Fruit fly (Drosophila melanogaster) whole organism, embryonic: ENCODE data around the gene smo.
A peak's percentile ranks its signal among the peaks of the same experiment; 100 is the strongest.

ENCODE experiments used
- Abd-B ChIP-seq: fragments of 200-800 bp; sonication (Bioruptor generic); optimal IDR thresholded peaks from 2 replicates; lab custom pipeline; 2018; ENCODE audit warnings: missing biosample characterization, mild to moderate bottlenecking, missing genetic modification characterization, moderate library complexity
- Blimp-1 ChIP-seq: fragments of 200-800 bp; sonication (Bioruptor generic); optimal IDR thresholded peaks from 3 replicates; lab custom pipeline; 2018; ENCODE audit warnings: missing biosample characterization, missing genetic modification characterization, mild to moderate bottlenecking, moderate library complexity, missing genetic modification reagents
- CG10431 ChIP-seq: fragments of 200-800 bp; sonication (Bioruptor generic); optimal IDR thresholded peaks from 3 replicates; lab custom pipeline; 2018; ENCODE audit warnings: missing biosample characterization, mild to moderate bottlenecking, missing genetic modification characterization
- CG10462 ChIP-seq: fragments of 200-800 bp; sonication (Bioruptor generic); optimal IDR thresholded peaks from 2 replicates; lab custom pipeline; 2016; ENCODE audit warnings: missing biosample characterization, missing genetic modification characterization
- CG11504 ChIP-seq: fragments of 200-800 bp; sonication (Bioruptor generic); optimal IDR thresholded peaks from 3 replicates; lab custom pipeline; 2019; ENCODE audit warnings: missing biosample characterization, mild to moderate bottlenecking, missing genetic modification characterization, moderate library complexity
- CG12299 ChIP-seq: fragments of 200-800 bp; sonication (Bioruptor generic); optimal IDR thresholded peaks from 2 replicates; lab custom pipeline; 2018; ENCODE audit warnings: missing biosample characterization, mild to moderate bottlenecking, missing genetic modification characterization
- CG12659 ChIP-seq: fragments of 200-800 bp; sonication (Bioruptor generic); optimal IDR thresholded peaks from 3 replicates; lab custom pipeline; 2017; ENCODE audit warnings: mild to moderate bottlenecking, missing biosample characterization, missing genetic modification reagents, missing genetic modification characterization
- CG15601 ChIP-seq: fragments of 200-800 bp; sonication (Bioruptor generic); optimal IDR thresholded peaks from 3 replicates; lab custom pipeline; 2019; ENCODE audit warnings: missing biosample characterization, mild to moderate bottlenecking, missing genetic modification characterization, moderate library complexity
- CG1647 ChIP-seq: fragments of 200-800 bp; sonication (Bioruptor generic); optimal IDR thresholded peaks from 3 replicates; lab custom pipeline; 2016; ENCODE audit warnings: missing biosample characterization, missing genetic modification characterization
- CG34224 ChIP-seq: fragments of 200-800 bp; sonication (Bioruptor generic); IDR thresholded peaks from 3 replicates; pipeline ENCODE4 v1.3.6; 2022; ENCODE audit warnings: missing biosample characterization, missing genetic modification characterization; ENCODE audit not compliant: partially characterized antibody
- CG3726 ChIP-seq: fragments of 200-800 bp; sonication (Bioruptor generic); IDR thresholded peaks from 3 replicates; pipeline ENCODE4, ENCODE4 v1.3.6; 2022; ENCODE audit warnings: missing biosample characterization, missing genetic modification characterization
- CG4617 ChIP-seq: fragments of 200-800 bp; sonication (Bioruptor generic); optimal IDR thresholded peaks from 3 replicates; lab custom pipeline; 2016; ENCODE audit warnings: missing biosample characterization, missing genetic modification characterization, borderline replicate concordance
- CG9932 ChIP-seq: fragments of 200-800 bp; sonication (Bioruptor generic); IDR thresholded peaks from 2 replicates; pipeline ENCODE4 v1.3.6; 2022; ENCODE audit warnings: missing biosample characterization, missing genetic modification characterization
- CTCF ChIP-seq: fragments of 200-800 bp; sonication (Bioruptor generic); optimal IDR thresholded peaks from 2 replicates; lab custom pipeline; 2017; ENCODE audit warnings: missing biosample characterization, mild to moderate bottlenecking, missing genetic modification characterization, moderate library complexity
- Doc2 ChIP-seq: fragments of 200-800 bp; sonication (Bioruptor generic); IDR thresholded peaks from 2 replicates; pipeline ENCODE4 v1.3.6; 2022; ENCODE audit warnings: missing biosample characterization, missing genetic modification characterization
- E2f2 ChIP-seq: fragments of 200-800 bp; sonication (Bioruptor generic); IDR thresholded peaks from 2 replicates; pipeline ENCODE4 v1.3.6; 2022; ENCODE audit warnings: missing biosample characterization, missing genetic modification characterization
- Ets65A ChIP-seq: fragments of 200-800 bp; sonication (Bioruptor generic); peaks from one replicate; lab custom pipeline; 2016; ENCODE audit warnings: missing biosample characterization, missing genetic modification characterization
- HLH4C ChIP-seq: fragments of 200-800 bp; sonication (Bioruptor generic); IDR thresholded peaks from 3 replicates; pipeline ENCODE4 v1.3.6; 2022; ENCODE audit warnings: missing biosample characterization, missing genetic modification characterization; ENCODE audit not compliant: partially characterized antibody
- Hr39 ChIP-seq: fragments of >200 bp; optimal IDR thresholded peaks from 2 replicates; lab custom pipeline; 2017
- Hsf ChIP-seq: fragments of 200-800 bp; sonication (Bioruptor generic); optimal IDR thresholded peaks from 3 replicates; lab custom pipeline; 2016; ENCODE audit warnings: missing biosample characterization, missing genetic modification characterization
- MESR4 ChIP-seq: fragments of 200-800 bp; sonication (Bioruptor generic); optimal IDR thresholded peaks from 2 replicates; lab custom pipeline; 2018; ENCODE audit warnings: missing biosample characterization, mild to moderate bottlenecking, missing genetic modification characterization, moderate library complexity
- Mad ChIP-seq: fragments of 200-800 bp; sonication (Bioruptor generic); optimal IDR thresholded peaks from 2 replicates; lab custom pipeline; 2016; ENCODE audit warnings: missing biosample characterization, missing genetic modification characterization
- Opbp ChIP-seq: fragments of 200-800 bp; sonication (Bioruptor generic); IDR thresholded peaks from 3 replicates; pipeline ENCODE4 v1.3.6; 2022; ENCODE audit warnings: missing biosample characterization, missing genetic modification characterization; ENCODE audit not compliant: partially characterized antibody
- Sry-β ChIP-seq: fragments of 200-800 bp; sonication (Bioruptor generic); optimal IDR thresholded peaks from 2 replicates; lab custom pipeline; 2018; ENCODE audit warnings: missing biosample characterization, mild to moderate bottlenecking, missing genetic modification characterization, moderate library complexity
- Xrp1 ChIP-seq: fragments of 200-800 bp; sonication (Bioruptor generic); IDR thresholded peaks from 2 replicates; pipeline ENCODE4 v1.3.6; 2022; ENCODE audit warnings: missing biosample characterization, missing genetic modification characterization
- ab ChIP-seq: fragments of 200-800 bp; sonication (Bioruptor generic); optimal IDR thresholded peaks from 2 replicates; lab custom pipeline; 2016; ENCODE audit warnings: missing biosample characterization, missing genetic modification characterization
- bab2 ChIP-seq: fragments of 200-800 bp; sonication (Bioruptor generic); optimal IDR thresholded peaks from 2 replicates; lab custom pipeline; 2016; ENCODE audit warnings: missing biosample characterization, missing genetic modification characterization
- bsh ChIP-seq, 2 experiments: fragments of 200-800 bp; sonication (Bioruptor generic); optimal IDR thresholded peaks; 2 replicates each; lab custom pipeline; 2017 to 2018; ENCODE audit warnings: mild to moderate bottlenecking in 2 of 2, missing biosample characterization in 2 of 2, missing genetic modification characterization in 2 of 2, moderate library complexity in 1 of 2
- cg ChIP-seq: fragments of 200-800 bp; sonication (Bioruptor generic); optimal IDR thresholded peaks from 3 replicates; lab custom pipeline; 2019; ENCODE audit warnings: missing biosample characterization, mild to moderate bottlenecking, missing genetic modification characterization, moderate library complexity
- chif ChIP-seq, 2 experiments: fragments of 200-800 bp; sonication (Bioruptor generic); optimal IDR thresholded peaks; 3 replicates each; lab custom pipeline; 2016; ENCODE audit warnings: missing biosample characterization in 2 of 2, missing genetic modification characterization in 2 of 2
- chn ChIP-seq: fragments of 200-800 bp; sonication (Bioruptor generic); optimal IDR thresholded peaks from 2 replicates; lab custom pipeline; 2016; ENCODE audit warnings: missing biosample characterization, missing genetic modification characterization
- dimm ChIP-seq: fragments of 200-800 bp; sonication (Bioruptor generic); IDR thresholded peaks from 2 replicates; pipeline ENCODE4 v1.3.6; 2022; ENCODE audit warnings: missing biosample characterization, missing genetic modification characterization
- ems ChIP-seq: fragments of 200-800 bp; sonication (Bioruptor generic); optimal IDR thresholded peaks from 3 replicates; lab custom pipeline; 2016; ENCODE audit warnings: missing biosample characterization, missing genetic modification characterization
- grn ChIP-seq: fragments of 200-800 bp; sonication (Bioruptor generic); optimal IDR thresholded peaks from 3 replicates; lab custom pipeline; 2017; ENCODE audit warnings: missing biosample characterization, missing genetic modification characterization
- gro ChIP-seq: fragments of 200-800 bp; sonication (Bioruptor generic); optimal IDR thresholded peaks from 2 replicates; lab custom pipeline; 2016; ENCODE audit warnings: missing biosample characterization, missing genetic modification characterization
- hb ChIP-seq: fragments of 200-800 bp; sonication (Bioruptor generic); IDR thresholded peaks from 3 replicates; pipeline ENCODE4 v1.3.6; 2022; ENCODE audit warnings: missing biosample characterization, missing genetic modification characterization; ENCODE audit not compliant: partially characterized antibody
- hkb ChIP-seq, 2 experiments: fragments of 200-800 bp in 1 of 2; fragments of >200 bp in 1 of 2; sonication (Bioruptor generic) in 1 of 2; IDR thresholded peaks in 1 of 2; optimal IDR thresholded peaks in 1 of 2; 2 replicates each; pipeline versions ENCODE4 v1.3.6 to Lab custom; 2017 to 2022; ENCODE audit warnings: missing biosample characterization in 1 of 2, missing genetic modification characterization in 1 of 2
- ken ChIP-seq: fragments of 200-800 bp; sonication (Bioruptor generic); IDR thresholded peaks from 3 replicates; pipeline ENCODE4 v1.3.6; 2022; ENCODE audit warnings: missing biosample characterization, missing genetic modification characterization
- knrl ChIP-seq: fragments of 200-800 bp; sonication (Bioruptor generic); IDR thresholded peaks from 3 replicates; pipeline ENCODE4 v1.3.6; 2022; ENCODE audit warnings: missing biosample characterization, missing genetic modification characterization; ENCODE audit not compliant: partially characterized antibody
- nau ChIP-seq: fragments of 200-800 bp; sonication (Bioruptor generic); optimal IDR thresholded peaks from 3 replicates; lab custom pipeline; 2017; ENCODE audit warnings: missing biosample characterization, mild to moderate bottlenecking, missing genetic modification characterization, missing genetic modification reagents
- nerfin-2 ChIP-seq: fragments of 200-800 bp; sonication (Bioruptor generic); IDR thresholded peaks from 2 replicates; pipeline ENCODE4 v1.3.6; 2022; ENCODE audit warnings: missing biosample characterization, missing genetic modification characterization; ENCODE audit not compliant: partially characterized antibody
- nmo ChIP-seq: fragments of 200-800 bp; sonication (Bioruptor generic); optimal IDR thresholded peaks from 2 replicates; lab custom pipeline; 2018; ENCODE audit warnings: missing biosample characterization, mild to moderate bottlenecking, missing genetic modification characterization, moderate library complexity
- peb ChIP-seq: fragments of 200-800 bp; sonication (Bioruptor generic); IDR thresholded peaks from 2 replicates; pipeline ENCODE4 v1.3.6; 2022; ENCODE audit warnings: missing biosample characterization, missing genetic modification characterization
- ro ChIP-seq: fragments of 200-800 bp; sonication (Bioruptor generic); IDR thresholded peaks from 2 replicates; pipeline ENCODE4 v1.3.6; 2022; ENCODE audit warnings: missing biosample characterization, missing genetic modification characterization
- sc ChIP-seq, 3 experiments: fragments of >200 bp in 2 of 3; fragments of 200-800 bp in 1 of 3; sonication (Bioruptor generic) in 1 of 3; optimal IDR thresholded peaks; 2 replicates in 2 of 3; 3 replicates in 1 of 3; lab custom pipeline; 2017; ENCODE audit warnings: mild to moderate bottlenecking in 1 of 3, missing biosample characterization in 1 of 3, missing genetic modification characterization in 1 of 3, missing genetic modification reagents in 1 of 3
- sisA ChIP-seq: fragments of 200-800 bp; sonication (Bioruptor generic); IDR thresholded peaks from 2 replicates; pipeline ENCODE4 v1.3.6; 2022; ENCODE audit warnings: missing biosample characterization, missing genetic modification characterization
- zen ChIP-seq: fragments of 200-800 bp; sonication (Bioruptor generic); optimal IDR thresholded peaks from 3 replicates; lab custom pipeline; 2018; ENCODE audit warnings: missing biosample characterization, mild to moderate bottlenecking, missing genetic modification characterization, moderate library complexity
- zfh1 ChIP-seq: fragments of 200-800 bp; sonication (Bioruptor generic); IDR thresholded peaks from 3 replicates; pipeline ENCODE4 v1.3.6; 2022; ENCODE audit warnings: missing biosample characterization, missing genetic modification characterization
- zfh2 ChIP-seq: fragments of 200-800 bp; sonication (Bioruptor generic); optimal IDR thresholded peaks from 2 replicates; lab custom pipeline; 2016; ENCODE audit warnings: missing biosample characterization, missing genetic modification characterization

Gene smo

dm6 chr2L:277122-277671, at the start of gene smo (continued):
- peak; percentile 55 for TF ChIP-seq E2f2 (GFP tag; lab: Robert Waterston, UW)
- TF ChIP-seq Opbp (GFP tag; lab: Robert Waterston, UW), result peak; percentile 81
- TF ChIP-seq zfh2 (GFP tag; lab: Kevin White, UChicago), result peak; percentile 34
- TF ChIP-seq CG10431, result no peak
- TF ChIP-seq hkb (optimal IDR thresholded peaks at IDR 0.05; lab: Kevin White, UChicago), result peak; percentile 81
- TF ChIP-seq hkb (GFP tag; IDR thresholded peaks at IDR 0.05; lab: Robert Waterston, UW), result no peak
- TF ChIP-seq chif (GFP tag; optimal IDR thresholded peaks at IDR 0.05; lab: Kevin White, UChicago), result peak; percentile 29 to 48
- TF ChIP-seq CTCF (GFP tag; lab: Kevin White, UChicago), result no peak
- TF ChIP-seq nau (GFP tag; lab: Kevin White, UChicago), result no peak
- no peak for TF ChIP-seq ab (GFP tag; lab: Kevin White, UChicago)
- no peak for TF ChIP-seq cg (GFP tag; lab: Kevin White, UChicago)
- TF ChIP-seq Mad (GFP tag; lab: Kevin White, UChicago), result peak; percentile 51
- TF ChIP-seq bsh (GFP tag; optimal IDR thresholded peaks at IDR 0.05; lab: Kevin White, UChicago), result peak in 1 of 2 experiments; percentile 3
- peak; percentile 67 for TF ChIP-seq MESR4
- no peak for TF ChIP-seq dimm (GFP tag; lab: Robert Waterston, UW)
- peak; percentile 80 for TF ChIP-seq CG34224 (GFP tag; lab: Robert Waterston, UW)
- TF ChIP-seq gro (GFP tag; lab: Kevin White, UChicago), result peak; percentile 32
- TF ChIP-seq zfh1 (GFP tag; lab: Robert Waterston, UW), result 0 out of 3 replicates have a peak, but pooled peaks have one; percentile 11
- TF ChIP-seq CG12299, result no peak
- peak; percentile 43 for TF ChIP-seq Hsf (GFP tag; lab: Kevin White, UChicago)
- TF ChIP-seq hb (GFP tag; lab: Robert Waterston, UW), result peak; percentile 89
- TF ChIP-seq CG15601 (tag; lab: Kevin White, UChicago), result peak; percentile 29
- no peak for TF ChIP-seq sc (optimal IDR thresholded peaks at IDR 0.05; lab: Kevin White, UChicago)
- TF ChIP-seq sc (GFP tag; optimal IDR thresholded peaks at IDR 0.05; lab: Kevin White, UChicago), result no peak
- TF ChIP-seq Ets65A (GFP tag; lab: Kevin White, UChicago), result peak; percentile 90
- peak; percentile 36 for TF ChIP-seq CG1647 (GFP tag; lab: Kevin White, UChicago)
- TF ChIP-seq CG11504 (tag; lab: Kevin White, UChicago), result peak; percentile 99
- peak; percentile 57 for TF ChIP-seq CG9932 (GFP tag; lab: Robert Waterston, UW)
- TF ChIP-seq CG12659 (GFP tag; lab: Kevin White, UChicago), result peak; percentile 88
- TF ChIP-seq grn (GFP tag; lab: Kevin White, UChicago), result peak; percentile 34
- TF ChIP-seq nmo (GFP tag; lab: Kevin White, UChicago), result peak; percentile 73
- peak; percentile 30 for TF ChIP-seq bab2
- no peak for TF ChIP-seq CG10462 (GFP tag; lab: Kevin White, UChicago)
- peak; percentile 23 for TF ChIP-seq zen (tag; lab: Kevin White, UChicago)
- no peak for TF ChIP-seq Doc2 (GFP tag; lab: Robert Waterston, UW)
- peak; percentile 55; the same call in 1 of the 2 replicates for TF ChIP-seq nerfin-2
- TF ChIP-seq ro (GFP tag; lab: Robert Waterston, UW), result no peak
- TF ChIP-seq Abd-B (GFP tag; lab: Kevin White, UChicago), result peak; percentile 80
- TF ChIP-seq CG3726 (GFP tag; lab: Robert Waterston, UW), result no peak
- TF ChIP-seq CG4617 (GFP tag; lab: Kevin White, UChicago), result peak; percentile 51
- no peak for TF ChIP-seq Blimp-1 (GFP tag; lab: Kevin White, UChicago)
- TF ChIP-seq Xrp1 (GFP tag; lab: Robert Waterston, UW), result no peak
- TF ChIP-seq peb (GFP tag; lab: Robert Waterston, UW), result no peak
- TF ChIP-seq ems, result peak; percentile 34
- TF ChIP-seq ken (GFP tag; lab: Robert Waterston, UW), result no peak
- peak; percentile 33 for TF ChIP-seq chn
- peak; percentile 86 for TF ChIP-seq HLH4C (GFP tag; lab: Robert Waterston, UW)
- TF ChIP-seq knrl (GFP tag; lab: Robert Waterston, UW), result peak; percentile 90
- TF ChIP-seq Hr39 (lab: Kevin White, UChicago), result no peak
- no peak for TF ChIP-seq Sry-β (GFP tag; lab: Kevin White, UChicago)
- peak; percentile 44; the same call in 1 of the 2 replicates for TF ChIP-seq sisA
